Worm (Caenorhabditis elegans): ENCODE data around the gene abce-1.

DNA sequence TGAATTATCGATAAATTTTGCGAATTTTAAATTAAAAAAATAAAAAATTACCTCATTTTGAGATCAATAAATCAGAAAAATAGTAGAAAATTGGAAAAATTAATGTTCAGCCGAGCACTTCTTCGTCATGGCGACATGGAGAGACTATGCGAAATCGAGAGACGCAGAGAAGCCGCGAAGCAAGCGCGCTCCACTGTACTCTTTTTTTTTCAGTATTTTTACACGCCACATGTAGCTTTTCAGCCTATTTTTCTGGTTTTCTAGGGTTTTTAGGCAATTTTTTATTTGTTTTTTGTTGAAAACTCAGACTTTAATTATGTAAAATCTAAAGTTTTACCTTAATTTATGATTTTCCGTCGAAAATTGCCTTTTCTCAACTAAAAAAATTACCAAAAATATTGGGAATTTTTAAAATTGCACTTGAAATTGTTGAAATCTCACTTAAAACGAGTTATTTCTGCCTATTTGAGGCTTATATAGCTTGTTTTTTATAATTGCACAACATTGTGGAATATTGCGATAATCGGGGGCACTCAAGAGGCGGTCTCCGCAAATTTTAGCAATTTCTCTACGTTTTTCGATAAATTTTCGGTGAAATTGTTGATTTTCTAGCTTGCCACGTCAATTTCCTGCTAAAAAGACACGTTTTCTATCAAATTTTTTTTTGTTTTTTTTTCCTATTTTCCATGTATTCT is 773 bp upstream of the abce-1 start, which contains the start of gene Y39E4B.10:
- TF ChIP-seq ceh-45 (GFP tag; IDR thresholded peaks at IDR 0.05) (no peak), ama-1 (optimal IDR thresholded peaks at IDR 0.05) (no peak), fkh-10 (GFP tag; optimal IDR thresholded peaks at IDR 0.05) (no peak), sox-2 (GFP tag; IDR thresholded peaks at IDR 0.05) (no peak), ttx-3 (tag; optimal IDR thresholded peaks at IDR 0.05) (no peak), fax-1 (tag; optimal IDR thresholded peaks at IDR 0.05) (no peak), pqm-1 (tag; optimal IDR thresholded peaks at IDR 0.05) (no peak), rnt-1 (tag; optimal IDR thresholded peaks at IDR 0.05) (no peak), lin-11 (tag; optimal IDR thresholded peaks at IDR 0.05) (no peak), nfya-1 (tag; optimal IDR thresholded peaks at IDR 0.05) (no peak), elt-4 (tag; optimal IDR thresholded peaks at IDR 0.05) (no peak), ztf-16 (tag; optimal IDR thresholded peaks at IDR 0.05) (no peak), ceh-9 (tag; optimal IDR thresholded peaks at IDR 0.05) (no peak), che-1 (tag; optimal IDR thresholded peaks at IDR 0.05) (no peak)
